Worm (Caenorhabditis elegans): ENCODE data around the gene Y44A6D.5.
A peak's percentile ranks its signal among the peaks of the same experiment; 100 is the strongest.

Gene Y44A6D.5

DNA sequence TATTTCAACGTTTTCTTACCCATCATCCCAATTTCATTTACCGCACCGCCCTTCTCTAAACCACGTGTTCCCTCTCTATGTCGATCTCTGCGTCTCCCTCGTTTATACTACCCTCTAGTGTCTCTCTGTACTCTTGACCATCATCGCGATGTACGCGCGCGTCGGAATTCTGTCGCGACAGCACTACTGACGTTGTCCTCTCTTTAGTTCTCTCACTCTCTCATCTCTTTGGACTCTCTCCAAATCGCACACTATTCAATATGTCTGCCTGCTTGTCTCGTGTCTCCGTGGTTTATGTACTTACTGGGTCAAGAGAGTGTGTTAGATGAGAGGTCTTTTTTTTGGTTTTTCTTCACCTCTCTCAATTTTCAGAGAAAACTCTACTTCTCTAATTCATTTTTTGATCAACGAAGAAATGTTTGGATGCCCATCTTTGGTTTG lies 24.5 kb downstream of the Y44A6D.5 start:
- TF ChIP-seq nhr-23 (tag; optimal IDR thresholded peaks at IDR 0.05) (no peak), mab-5 (tag; optimal IDR thresholded peaks at IDR 0.05) (peak; percentile 94), egl-27 (tag; optimal IDR thresholded peaks at IDR 0.05) (peak; percentile 98), unc-62 (GFP tag; optimal IDR thresholded peaks at IDR 0.05) (peak; percentile 82), R02D3.7 (tag; optimal IDR thresholded peaks at IDR 0.05) (no peak), nhr-237 (tag; optimal IDR thresholded peaks at IDR 0.05) (peak; percentile 3), sma-9 (GFP tag; optimal IDR thresholded peaks at IDR 0.05) (peak; percentile 97), sma-9 (tag; optimal IDR thresholded peaks at IDR 0.05) (peak; percentile 68), ztf-1 (GFP tag; conservative IDR thresholded peaks at IDR 0.05) (no peak), nhr-129 (tag; optimal IDR thresholded peaks at IDR 0.05) (peak; percentile 97), unc-55 (GFP tag; optimal IDR thresholded peaks at IDR 0.05) (peak; percentile 96), elt-1 (tag; optimal IDR thresholded peaks at IDR 0.05) (no peak), nhr-77 (tag; optimal IDR thresholded peaks at IDR 0.05) (peak; percentile 60), zag-1 (tag; optimal IDR thresholded peaks at IDR 0.05) (peak; percentile 96), ceh-16 (tag; optimal IDR thresholded peaks at IDR 0.05) (peak; percentile 66), Y55F3AM.14 (GFP tag; optimal IDR thresholded peaks at IDR 0.05) (peak; percentile 84), C34F6.9 (tag; optimal IDR thresholded peaks at IDR 0.05) (peak; percentile 97), fos-1 (tag; optimal IDR thresholded peaks at IDR 0.05) (peak; percentile 95), F13H6.1 (tag; optimal IDR thresholded peaks at IDR 0.05) (peak; percentile 99), lsy-2 (tag; optimal IDR thresholded peaks at IDR 0.05) (peak; percentile 83 to 96), sem-4 (tag; optimal IDR thresholded peaks at IDR 0.05) (peak; percentile 99), nhr-6 (tag; optimal IDR thresholded peaks at IDR 0.05) (peak; percentile 97), snpc-4 (tag; optimal IDR thresholded peaks at IDR 0.05) (peak; percentile 67), ztf-11 (tag; optimal IDR thresholded peaks at IDR 0.05) (peak; percentile 31), skn-1 (tag; optimal IDR thresholded peaks at IDR 0.05) (peak; percentile 18), peb-1 (tag; optimal IDR thresholded peaks at IDR 0.05) (no peak), ceh-82 (tag; optimal IDR thresholded peaks at IDR 0.05) (peak; percentile 46), nhr-10 (tag; optimal IDR thresholded peaks at IDR 0.05) (peak; percentile 77), alr-1 (tag; optimal IDR thresholded peaks at IDR 0.05) (peak; percentile 5), gmeb-1 (tag; optimal IDR thresholded peaks at IDR 0.05) (peak; percentile 85), nhr-12 (tag; optimal IDR thresholded peaks at IDR 0.05) (no peak), lin-11 (tag; optimal IDR thresholded peaks at IDR 0.05) (peak; percentile 91), blmp-1 (tag; optimal IDR thresholded peaks at IDR 0.05; ENCODE audit: insufficient read depth) (peak; percentile 70), aly-2 (tag; optimal IDR thresholded peaks at IDR 0.05) (no peak), sma-3 (GFP tag; optimal IDR thresholded peaks at IDR 0.05) (peak; percentile 96), elt-3 (tag; optimal IDR thresholded peaks at IDR 0.05) (no peak), nhr-25 (tag; optimal IDR thresholded peaks at IDR 0.05) (peak; percentile 94), mbf-1 (tag; optimal IDR thresholded peaks at IDR 0.05) (no peak), dmd-4 (tag; optimal IDR thresholded peaks at IDR 0.05) (no peak), nhr-21 (tag; optimal IDR thresholded peaks at IDR 0.05) (peak; percentile 95), mdl-1 (tag; optimal IDR thresholded peaks at IDR 0.05) (peak; percentile 93 to 99), unc-39 (tag; optimal IDR thresholded peaks at IDR 0.05) (no peak), ZK546.5 (tag; optimal IDR thresholded peaks at IDR 0.05) (peak; percentile 7), crh-2 (tag; optimal IDR thresholded peaks at IDR 0.05) (peak; percentile 98), ama-1 (optimal IDR thresholded peaks at IDR 0.05) (peak; percentile 91), lin-39 (tag; optimal IDR thresholded peaks at IDR 0.05) (peak; percentile 78), lin-13 (GFP tag; optimal IDR thresholded peaks at IDR 0.05) (peak; percentile 92), ztf-4 (tag; optimal IDR thresholded peaks at IDR 0.05) (peak; percentile 98), nhr-11 (tag; optimal IDR thresholded peaks at IDR 0.05) (no peak)
